Fruit fly (Drosophila melanogaster): Measurements from ENCODE around the gene CG34166.

dm6 chr2L:14744121-14744520, 1.1 kb downstream of the CG34166 start, which contains the start of gene CG42681:
- no peak for TF ChIP-seq CG10348 (GFP tag; IDR thresholded peaks at IDR 0.05)
- TF ChIP-seq CG32121 (GFP tag; IDR thresholded peaks at IDR 0.05), result no peak
- TF ChIP-seq CG9948 (tag; optimal IDR thresholded peaks at IDR 0.05), result no peak
- TF ChIP-seq CG15710 (tag; optimal IDR thresholded peaks at IDR 0.05), result no peak
- no peak for TF ChIP-seq CG17806 (tag; optimal IDR thresholded peaks at IDR 0.05)
- TF ChIP-seq CG12605 (GFP tag; IDR thresholded peaks at IDR 0.05), result no peak
- no peak for TF ChIP-seq fd96Ca (GFP tag; IDR thresholded peaks at IDR 0.05)

Data from whole organism, pupa.